Fruit fly (Drosophila melanogaster) whole organism, embryonic: ENCODE results near the gene CG14720.

Experiments
- Ada2b ChIP-seq: fragments of 200-800 bp; sonication (Bioruptor generic); IDR thresholded peaks from 2 replicates; pipeline ENCODE4 v1.3.6; 2022; ENCODE audit warnings: missing biosample characterization, missing genetic modification characterization
- Atf6 ChIP-seq: fragments of 200-800 bp; sonication (Bioruptor generic); IDR thresholded peaks from 2 replicates; pipeline ENCODE4 v1.3.6; 2022; ENCODE audit warnings: missing biosample characterization, missing genetic modification characterization
- CG10431 ChIP-seq: fragments of 200-800 bp; sonication (Bioruptor generic); optimal IDR thresholded peaks from 3 replicates; lab custom pipeline; 2018; ENCODE audit warnings: missing biosample characterization, mild to moderate bottlenecking, missing genetic modification characterization
- CG11504 ChIP-seq: fragments of 200-800 bp; sonication (Bioruptor generic); optimal IDR thresholded peaks from 3 replicates; lab custom pipeline; 2019; ENCODE audit warnings: missing biosample characterization, mild to moderate bottlenecking, missing genetic modification characterization, moderate library complexity
- CG13624 ChIP-seq: fragments of 200-800 bp; sonication (Bioruptor generic); optimal IDR thresholded peaks from 2 replicates; lab custom pipeline; 2016; ENCODE audit warnings: missing biosample characterization, missing genetic modification characterization
- CG13775 ChIP-seq: fragments of 200-800 bp; sonication (Bioruptor generic); optimal IDR thresholded peaks from 3 replicates; lab custom pipeline; 2017; ENCODE audit warnings: missing biosample characterization, mild to moderate bottlenecking, missing genetic modification characterization
- CG13894 ChIP-seq: fragments of 200-800 bp; sonication (Bioruptor generic); optimal IDR thresholded peaks from 3 replicates; lab custom pipeline; 2018; ENCODE audit warnings: missing biosample characterization, mild to moderate bottlenecking, missing genetic modification characterization, moderate library complexity
- CG15696 ChIP-seq: fragments of 200-800 bp; sonication (Bioruptor generic); optimal IDR thresholded peaks from 2 replicates; lab custom pipeline; 2019; ENCODE audit warnings: missing biosample characterization, mild to moderate bottlenecking, missing genetic modification characterization, moderate library complexity
- CG17328 ChIP-seq: fragments of 200-800 bp; sonication (Bioruptor generic); IDR thresholded peaks from 2 replicates; pipeline ENCODE4 v1.3.6; 2022; ENCODE audit warnings: missing biosample characterization, missing genetic modification characterization
- CG18262 ChIP-seq: fragments of 200-800 bp; optimal IDR thresholded peaks from 3 replicates; lab custom pipeline; 2019; ENCODE audit warnings: missing biosample characterization, mild to moderate bottlenecking, missing genetic modification characterization, moderate library complexity
- CG2120 ChIP-seq: fragments of 200-800 bp; sonication (Bioruptor generic); optimal IDR thresholded peaks from 3 replicates; lab custom pipeline; 2016; ENCODE audit warnings: missing biosample characterization, missing genetic modification characterization
- CG32767 ChIP-seq: fragments of 200-800 bp; sonication (Bioruptor generic); IDR thresholded peaks from 2 replicates; pipeline ENCODE4 v1.3.6; 2022; ENCODE audit warnings: missing biosample characterization, missing genetic modification characterization
- CG3407 ChIP-seq: fragments of 200-800 bp; sonication (Bioruptor generic); optimal IDR thresholded peaks from 2 replicates; lab custom pipeline; 2018; ENCODE audit warnings: missing biosample characterization, mild to moderate bottlenecking, missing genetic modification characterization
- CG4282 ChIP-seq: fragments of 200-800 bp; sonication (Bioruptor generic); optimal IDR thresholded peaks from 2 replicates; lab custom pipeline; 2016; ENCODE audit warnings: missing biosample characterization, missing genetic modification characterization
- CG4360 ChIP-seq: fragments of 200-800 bp; sonication (Bioruptor generic); IDR thresholded peaks from 2 replicates; pipeline ENCODE4 v1.3.6; 2022; ENCODE audit warnings: missing biosample characterization, missing genetic modification characterization
- CG4404 ChIP-seq: fragments of 200-800 bp; sonication (Bioruptor generic); IDR thresholded peaks from 2 replicates; pipeline ENCODE4 v1.3.6; 2022; ENCODE audit warnings: missing biosample characterization, missing genetic modification characterization
- CG4820 ChIP-seq: fragments of 200-800 bp; sonication (Bioruptor generic); optimal IDR thresholded peaks from 3 replicates; lab custom pipeline; 2016; ENCODE audit warnings: missing biosample characterization, missing genetic modification characterization
- CG5180 ChIP-seq: fragments of 200-800 bp; sonication (Bioruptor generic); optimal IDR thresholded peaks from 3 replicates; lab custom pipeline; 2017; ENCODE audit warnings: missing biosample characterization, missing genetic modification characterization, mild to moderate bottlenecking, moderate library complexity, missing genetic modification reagents
- CG8281 ChIP-seq: fragments of 200-800 bp; sonication (Bioruptor generic); optimal IDR thresholded peaks from 2 replicates; lab custom pipeline; 2018; ENCODE audit warnings: missing biosample characterization, mild to moderate bottlenecking, missing genetic modification characterization, moderate library complexity
- Dad ChIP-seq: fragments of 200-800 bp; sonication (Bioruptor generic); optimal IDR thresholded peaks from 3 replicates; lab custom pipeline; 2016; ENCODE audit warnings: missing biosample characterization, missing genetic modification characterization
- Dbx ChIP-seq: fragments of 200-800 bp; sonication (Bioruptor generic); IDR thresholded peaks from 3 replicates; pipeline ENCODE4 v1.3.6; 2022; ENCODE audit warnings: missing biosample characterization, missing genetic modification characterization
- Deaf1 ChIP-seq: fragments of 200-800 bp; optimal IDR thresholded peaks from 3 replicates; lab custom pipeline; 2019; ENCODE audit warnings: missing biosample characterization, mild to moderate bottlenecking, missing genetic modification characterization, moderate library complexity
- Dek ChIP-seq: fragments of 200-800 bp; sonication (Bioruptor generic); optimal IDR thresholded peaks from 3 replicates; lab custom pipeline; 2019; ENCODE audit warnings: missing biosample characterization, mild to moderate bottlenecking, missing genetic modification characterization, moderate library complexity
- Eip74EF ChIP-seq, 2 experiments: fragments of 200-800 bp in 1 of 2; fragments of >200 bp in 1 of 2; sonication (Bioruptor generic) in 1 of 2; optimal IDR thresholded peaks; 2 replicates each; lab custom pipeline; 2017 to 2019; ENCODE audit warnings: missing biosample characterization in 2 of 2, missing genetic modification characterization in 2 of 2, mild to moderate bottlenecking in 1 of 2, moderate library complexity in 1 of 2
- H15 ChIP-seq: fragments of 200-800 bp; sonication (Bioruptor generic); IDR thresholded peaks from 3 replicates; pipeline ENCODE4 v1.3.6; 2022; ENCODE audit warnings: missing biosample characterization, missing genetic modification characterization
- HLHmδ ChIP-seq: fragments of 200-800 bp; sonication (Bioruptor generic); optimal IDR thresholded peaks from 2 replicates; lab custom pipeline; 2018; ENCODE audit warnings: missing biosample characterization, mild to moderate bottlenecking, missing genetic modification characterization, moderate library complexity
- Hr3 ChIP-seq: fragments of 200-800 bp; sonication (Bioruptor generic); optimal IDR thresholded peaks from 3 replicates; lab custom pipeline; 2016; ENCODE audit warnings: missing biosample characterization, missing genetic modification characterization
- Jarid2 ChIP-seq: fragments of 200-800 bp; sonication (Bioruptor generic); optimal IDR thresholded peaks from 3 replicates; lab custom pipeline; 2017; ENCODE audit warnings: mild to moderate bottlenecking, missing biosample characterization, missing genetic modification reagents, missing genetic modification characterization
- Lim3 ChIP-seq: fragments of 200-800 bp; sonication (Bioruptor generic); IDR thresholded peaks from 2 replicates; pipeline ENCODE4 v1.3.6; 2022; ENCODE audit warnings: missing biosample characterization, missing genetic modification characterization
- MBD-R2 ChIP-seq: fragments of 200-800 bp; sonication (Bioruptor generic); IDR thresholded peaks from 2 replicates; pipeline ENCODE4 v1.3.6; 2022; ENCODE audit warnings: missing biosample characterization, missing genetic modification characterization
- Max ChIP-seq: fragments of 200-800 bp; sonication (Bioruptor generic); optimal IDR thresholded peaks from 2 replicates; lab custom pipeline; 2016; ENCODE audit warnings: missing biosample characterization, mild to moderate bottlenecking, missing genetic modification characterization
- Mes4 ChIP-seq: fragments of 200-800 bp; sonication (Bioruptor generic); optimal IDR thresholded peaks from 2 replicates; lab custom pipeline; 2016; ENCODE audit warnings: missing biosample characterization, missing genetic modification characterization
- Nf-YC ChIP-seq: fragments of 200-800 bp; optimal IDR thresholded peaks from 3 replicates; lab custom pipeline; 2019; ENCODE audit warnings: missing biosample characterization, mild to moderate bottlenecking, missing genetic modification characterization, moderate library complexity
- Optix ChIP-seq: fragments of 200-800 bp; sonication (Bioruptor generic); IDR thresholded peaks from 3 replicates; pipeline ENCODE4 v1.3.6; 2022; ENCODE audit warnings: missing biosample characterization, missing genetic modification characterization
- PHDP ChIP-seq: fragments of 200-800 bp; sonication (Bioruptor generic); optimal IDR thresholded peaks from 3 replicates; lab custom pipeline; 2018; ENCODE audit warnings: missing biosample characterization, mild to moderate bottlenecking, missing genetic modification characterization, moderate library complexity
- Sry-δ ChIP-seq: fragments of 200-800 bp; sonication (Bioruptor generic); optimal IDR thresholded peaks from 2 replicates; lab custom pipeline; 2016; ENCODE audit warnings: missing biosample characterization, missing genetic modification characterization
- ara ChIP-seq: fragments of 200-800 bp; sonication (Bioruptor generic); IDR thresholded peaks from 2 replicates; pipeline ENCODE4 v1.3.6; 2022; ENCODE audit warnings: missing biosample characterization, missing genetic modification characterization
- ase ChIP-seq: fragments of 200-800 bp; sonication (Bioruptor generic); IDR thresholded peaks from 3 replicates; pipeline ENCODE4 v1.3.6; 2022; ENCODE audit warnings: missing biosample characterization, missing genetic modification characterization
- bbx ChIP-seq: fragments of 200-800 bp; sonication (Bioruptor generic); IDR thresholded peaks from 2 replicates; pipeline ENCODE4 v1.3.6; 2022; ENCODE audit warnings: missing biosample characterization, missing genetic modification characterization; ENCODE audit not compliant: partially characterized antibody
- br ChIP-seq: fragments of >200 bp; optimal IDR thresholded peaks from 2 replicates; lab custom pipeline; 2017
- ci ChIP-seq: fragments of 200-800 bp; sonication (Bioruptor generic); IDR thresholded peaks from 3 replicates; pipeline ENCODE4 v1.3.6; 2022; ENCODE audit warnings: missing biosample characterization, missing genetic modification characterization
- da ChIP-seq: fragments of 200-800 bp; sonication (Bioruptor generic); optimal IDR thresholded peaks from 2 replicates; lab custom pipeline; 2016; ENCODE audit warnings: missing biosample characterization, missing genetic modification characterization
- danr ChIP-seq: fragments of 200-800 bp; sonication (Bioruptor generic); IDR thresholded peaks from 2 replicates; pipeline ENCODE4 v1.3.6; 2022; ENCODE audit warnings: missing biosample characterization, missing genetic modification characterization
- dysf ChIP-seq: fragments of 200-800 bp; sonication (Bioruptor generic); IDR thresholded peaks from 3 replicates; pipeline ENCODE4 v1.3.6; 2022; ENCODE audit warnings: missing biosample characterization, missing genetic modification characterization
- ro ChIP-seq: fragments of 200-800 bp; sonication (Bioruptor generic); IDR thresholded peaks from 2 replicates; pipeline ENCODE4 v1.3.6; 2022; ENCODE audit warnings: missing biosample characterization, missing genetic modification characterization
- run ChIP-seq: fragments of 200-800 bp; sonication (Bioruptor generic); optimal IDR thresholded peaks from 3 replicates; lab custom pipeline; 2018; ENCODE audit warnings: missing biosample characterization, mild to moderate bottlenecking, missing genetic modification characterization
- slp2 ChIP-seq: fragments of 200-800 bp; sonication (Bioruptor generic); optimal IDR thresholded peaks from 2 replicates; lab custom pipeline; 2016; ENCODE audit warnings: missing biosample characterization, missing genetic modification characterization
- so ChIP-seq: fragments of 200-800 bp; sonication (Bioruptor generic); IDR thresholded peaks from 3 replicates; pipeline ENCODE4 v1.3.6; 2022; ENCODE audit warnings: missing biosample characterization, missing genetic modification characterization
- sob ChIP-seq: fragments of 200-800 bp; sonication (Bioruptor generic); IDR thresholded peaks from 2 replicates; pipeline ENCODE4 v1.3.6; 2022; ENCODE audit warnings: missing biosample characterization, missing genetic modification characterization
- ssp ChIP-seq: fragments of 200-800 bp; sonication (Bioruptor generic); IDR thresholded peaks from 2 replicates; pipeline ENCODE4 v1.3.6; 2022; ENCODE audit warnings: missing biosample characterization, missing genetic modification characterization
- stwl ChIP-seq: fragments of 200-800 bp; sonication (Bioruptor generic); optimal IDR thresholded peaks from 3 replicates; lab custom pipeline; 2018; ENCODE audit warnings: missing biosample characterization, mild to moderate bottlenecking, missing genetic modification characterization, moderate library complexity
- toy ChIP-seq: fragments of 200-800 bp; sonication (Bioruptor generic); IDR thresholded peaks from 2 replicates; pipeline ENCODE4 v1.3.6; 2022; ENCODE audit warnings: missing biosample characterization, missing genetic modification characterization

The CG14720 gene

DNA sequence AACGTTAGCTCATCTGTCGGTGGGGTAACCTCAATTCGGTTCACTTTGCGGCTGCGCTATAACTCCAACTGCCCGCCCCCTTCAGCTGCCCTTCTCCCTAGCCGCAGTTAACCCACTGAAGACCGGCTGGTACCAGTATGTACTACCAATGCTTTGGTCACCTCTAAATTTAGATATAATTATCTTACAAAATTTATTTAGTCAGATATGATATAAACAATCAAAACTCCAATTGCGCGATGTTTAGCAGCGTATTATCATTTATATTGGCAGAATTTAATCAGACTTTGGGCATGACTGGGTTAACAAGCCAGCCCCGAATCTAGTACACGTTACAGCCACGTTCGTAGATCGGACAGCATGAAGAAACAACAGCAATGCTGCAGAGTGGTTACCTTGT, 49.8 kb upstream of the CG14720 start (continued):
- TF ChIP-seq Mes4 (GFP tag; lab: Kevin White, UChicago) (no peak), CG15696 (tag; lab: Kevin White, UChicago) (no peak), danr (GFP tag; lab: Robert Waterston, UW) (no peak), Atf6 (GFP tag; lab: Robert Waterston, UW) (peak; percentile 60; the same call in 1 of the 2 replicates), CG13894 (no peak), CG4820 (peak; percentile 30), run (tag; lab: Kevin White, UChicago) (peak; percentile 38), ase (peak; percentile 48; the same call in 1 of the 3 replicates), slp2 (GFP tag; lab: Kevin White, UChicago) (no peak), CG13624 (GFP tag; lab: Kevin White, UChicago) (no peak), dysf (GFP tag; lab: Robert Waterston, UW) (peak; percentile 70), ro (no peak), sob (GFP tag; lab: Robert Waterston, UW) (peak; percentile 58; the same call in 1 of the 2 replicates), Dbx (GFP tag; lab: Robert Waterston, UW) (no peak), Deaf1 (peak; percentile 19), HLHmδ (GFP tag; lab: Kevin White, UChicago) (no peak), CG18262 (tag; lab: Kevin White, UChicago) (peak; percentile 70), stwl (tag; lab: Kevin White, UChicago) (no peak), CG4282 (GFP tag; lab: Kevin White, UChicago) (no peak), ssp (0 out of 2 replicates have a peak, but pooled peaks have one; percentile 21), Nf-YC (tag; lab: Kevin White, UChicago) (peak; percentile 41), CG32767 (GFP tag; lab: Robert Waterston, UW) (no peak), Dek (tag; lab: Kevin White, UChicago) (peak; percentile 38), br (lab: Kevin White, UChicago) (no peak), Hr3 (GFP tag; lab: Kevin White, UChicago) (no peak), bbx (GFP tag; lab: Robert Waterston, UW) (no peak), toy (GFP tag; lab: Robert Waterston, UW) (no peak), ara (no peak), CG13775 (GFP tag; lab: Kevin White, UChicago) (no peak), CG17328 (GFP tag; lab: Robert Waterston, UW) (peak; percentile 54; the same call in 1 of the 2 replicates), Eip74EF (GFP tag; optimal IDR thresholded peaks at IDR 0.05; lab: Kevin White, UChicago) (peak in 1 of 2 experiments; percentile 38), CG3407 (GFP tag; lab: Kevin White, UChicago) (peak; percentile 14), Sry-δ (GFP tag; lab: Kevin White, UChicago) (no peak), CG4404 (no peak), Optix (GFP tag; lab: Robert Waterston, UW) (no peak), CG5180 (GFP tag; lab: Kevin White, UChicago) (peak; percentile 53), H15 (GFP tag; lab: Robert Waterston, UW) (no peak), CG2120 (GFP tag; lab: Kevin White, UChicago) (peak; percentile 49), Lim3 (0 out of 2 replicates have a peak, but pooled peaks have one; percentile 13), CG4360 (GFP tag; lab: Robert Waterston, UW) (no peak), CG10431 (GFP tag; lab: Kevin White, UChicago) (no peak), CG8281 (tag; lab: Kevin White, UChicago) (no peak), so (peak; percentile 50; the same call in 1 of the 3 replicates), Dad (no peak), CG11504 (tag; lab: Kevin White, UChicago) (peak; percentile 79), MBD-R2 (no peak), Max (GFP tag; lab: Kevin White, UChicago) (no peak), Jarid2 (GFP tag; lab: Kevin White, UChicago) (peak; percentile 11), da (GFP tag; lab: Kevin White, UChicago) (no peak), Ada2b (peak; percentile 63), PHDP (tag; lab: Kevin White, UChicago) (peak; percentile 60), ci (peak; percentile 36; the same call in 1 of the 3 replicates)
